Fruit fly (Drosophila melanogaster) whole organism, wandering third instar larva: Measurements from ENCODE around the gene CG32537.

ENCODE experiments used
- Abd-B ChIP-seq: fragments of >200 bp; optimal IDR thresholded peaks from 2 replicates; lab custom pipeline; 2017; ENCODE audit warnings: missing biosample characterization, missing genetic modification characterization
- CG32264 ChIP-seq: fragments of 200-800 bp; sonication (Bioruptor generic); optimal IDR thresholded peaks from 2 replicates; lab custom pipeline; 2016; ENCODE audit warnings: missing biosample characterization, missing genetic modification characterization
- CG9705 ChIP-seq: fragments of 200-800 bp; sonication (Bioruptor generic); optimal IDR thresholded peaks from 2 replicates; lab custom pipeline; 2018; ENCODE audit warnings: missing biosample characterization, mild to moderate bottlenecking, missing genetic modification characterization
- CrebA ChIP-seq: fragments of 200-800 bp; sonication (Bioruptor generic); optimal IDR thresholded peaks from 2 replicates; lab custom pipeline; 2016; ENCODE audit warnings: missing biosample characterization, mild to moderate bottlenecking, missing genetic modification characterization, borderline replicate concordance
- Dfd ChIP-seq: fragments of >200 bp; optimal IDR thresholded peaks from 2 replicates; lab custom pipeline; 2017; ENCODE audit warnings: missing biosample characterization, missing genetic modification characterization
- Dif ChIP-seq: fragments of 200-275, 200-300 bp; sonication (Bioruptor generic); optimal IDR thresholded peaks from 2 replicates; lab custom pipeline; 2018; ENCODE audit warnings: missing biosample characterization, missing genetic modification characterization; ENCODE audit not compliant: partially characterized antibody
- GATAd ChIP-seq: sonication (Bioruptor generic); optimal IDR thresholded peaks from 2 replicates; lab custom pipeline; 2016; ENCODE audit warnings: missing biosample characterization, missing genetic modification characterization
- HLH106 ChIP-seq: fragments of 200-800 bp; optimal IDR thresholded peaks from 3 replicates; lab custom pipeline; 2019; ENCODE audit warnings: missing biosample characterization, mild to moderate bottlenecking, missing genetic modification characterization, moderate library complexity
- Hnf4 ChIP-seq: fragments of 200-800 bp; sonication (Bioruptor generic); optimal IDR thresholded peaks from 2 replicates; lab custom pipeline; 2016; ENCODE audit warnings: missing biosample characterization, mild to moderate bottlenecking, missing genetic modification characterization
- Hr78 ChIP-seq: fragments of >200 bp; optimal IDR thresholded peaks from 2 replicates; lab custom pipeline; 2017; ENCODE audit warnings: missing biosample characterization, missing genetic modification characterization
- Hr83 ChIP-seq: fragments of 200-300 bp; sonication (Bioruptor generic); optimal IDR thresholded peaks from 2 replicates; lab custom pipeline; 2016; ENCODE audit warnings: missing biosample characterization, mild to moderate bottlenecking, missing genetic modification characterization, moderate library complexity; ENCODE audit not compliant: poor library complexity, severe bottlenecking
- Jra ChIP-seq: sonication (Bioruptor generic); optimal IDR thresholded peaks from 2 replicates; lab custom pipeline; 2016; ENCODE audit warnings: missing biosample characterization, missing genetic modification characterization
- Mio ChIP-seq: sonication (Bioruptor generic); optimal IDR thresholded peaks from 2 replicates; lab custom pipeline; 2016; ENCODE audit warnings: missing biosample characterization, missing genetic modification characterization
- Myc ChIP-seq: fragments of >200 bp; optimal IDR thresholded peaks from 2 replicates; lab custom pipeline; 2017
- N ChIP-seq: fragments of >200 bp; optimal IDR thresholded peaks from 2 replicates; lab custom pipeline; 2018; ENCODE audit warnings: missing biosample characterization, missing external identifiers, missing genetic modification characterization
- OdsH ChIP-seq: fragments of 200-800 bp; sonication (Bioruptor generic); optimal IDR thresholded peaks from 2 replicates; lab custom pipeline; 2016; ENCODE audit warnings: missing biosample characterization, mild to moderate bottlenecking, missing genetic modification characterization
- Rel ChIP-seq, 2 experiments: fragments of 200-800 bp; sonication (Bioruptor generic) in 1 of 2; optimal IDR thresholded peaks; 2 replicates in 1 of 2; 3 replicates in 1 of 2; lab custom pipeline; 2016 to 2019; ENCODE audit warnings: mild to moderate bottlenecking in 2 of 2, missing biosample characterization in 2 of 2, missing genetic modification characterization in 2 of 2, moderate library complexity in 1 of 2
- Sp1 ChIP-seq: fragments of 200-800 bp; sonication (Bioruptor generic); optimal IDR thresholded peaks from 3 replicates; lab custom pipeline; 2019; ENCODE audit warnings: missing biosample characterization, mild to moderate bottlenecking, missing genetic modification characterization, moderate library complexity
- br ChIP-seq: fragments of 200-800 bp; sonication (Bioruptor generic); optimal IDR thresholded peaks from 2 replicates; lab custom pipeline; 2016; ENCODE audit warnings: missing biosample characterization, missing genetic modification characterization
- brk ChIP-seq: fragments of 200-800 bp; sonication (Bioruptor generic); optimal IDR thresholded peaks from 2 replicates; lab custom pipeline; 2016; ENCODE audit warnings: missing biosample characterization, mild to moderate bottlenecking, missing genetic modification characterization
- dmrt93B ChIP-seq: fragments of 200-800 bp; sonication (Bioruptor generic); optimal IDR thresholded peaks from 2 replicates; lab custom pipeline; 2018; ENCODE audit warnings: missing biosample characterization, mild to moderate bottlenecking, missing genetic modification characterization
- dsf ChIP-seq: sonication (Bioruptor generic); optimal IDR thresholded peaks from 2 replicates; lab custom pipeline; 2016; ENCODE audit warnings: missing biosample characterization, missing genetic modification characterization, borderline replicate concordance
- ey ChIP-seq: fragments of 200-800 bp; sonication (Bioruptor generic); optimal IDR thresholded peaks from 2 replicates; lab custom pipeline; 2016; ENCODE audit warnings: missing biosample characterization, missing genetic modification characterization
- foxo ChIP-seq, 2 experiments: fragments of 200-800 bp; sonication (Bioruptor generic); optimal IDR thresholded peaks; 2 replicates in 1 of 2; 3 replicates in 1 of 2; lab custom pipeline; 2016 to 2017; ENCODE audit warnings: missing biosample characterization in 2 of 2, missing genetic modification characterization in 2 of 2
- fru ChIP-seq: fragments of 200-800 bp; sonication (Bioruptor generic); optimal IDR thresholded peaks from 3 replicates; lab custom pipeline; 2016; ENCODE audit warnings: missing biosample characterization, mild to moderate bottlenecking, missing genetic modification characterization
- h ChIP-seq: fragments of 200-800 bp; sonication (Bioruptor generic); optimal IDR thresholded peaks from 3 replicates; lab custom pipeline; 2016; ENCODE audit warnings: missing biosample characterization, mild to moderate bottlenecking, missing genetic modification characterization
- jim ChIP-seq: fragments of 175-275, 200-325 bp; sonication (Bioruptor generic); optimal IDR thresholded peaks from 2 replicates; lab custom pipeline; 2016; ENCODE audit warnings: missing biosample characterization, mild to moderate bottlenecking, missing genetic modification characterization
- lola ChIP-seq: fragments of >200 bp; optimal IDR thresholded peaks from 2 replicates; lab custom pipeline; 2017; ENCODE audit warnings: missing biosample characterization, missing genetic modification characterization
- pan ChIP-seq: fragments of >200 bp; optimal IDR thresholded peaks from 2 replicates; lab custom pipeline; 2017
- psq ChIP-seq: fragments of 200-800 bp; sonication (Bioruptor generic); optimal IDR thresholded peaks from 3 replicates; lab custom pipeline; 2017; ENCODE audit warnings: missing biosample characterization, mild to moderate bottlenecking, missing genetic modification characterization, moderate library complexity
- rgr ChIP-seq: fragments of 200-800 bp; sonication (Bioruptor generic); optimal IDR thresholded peaks from 3 replicates; lab custom pipeline; 2016; ENCODE audit warnings: missing biosample characterization, mild to moderate bottlenecking, missing genetic modification characterization
- sage ChIP-seq: fragments of 200-800 bp; sonication (Bioruptor generic); optimal IDR thresholded peaks from 2 replicates; lab custom pipeline; 2016; ENCODE audit warnings: missing biosample characterization, mild to moderate bottlenecking, missing genetic modification characterization
- sv ChIP-seq: fragments of 200-800 bp; sonication (Bioruptor generic); optimal IDR thresholded peaks from 3 replicates; lab custom pipeline; 2016; ENCODE audit warnings: missing biosample characterization, missing genetic modification characterization
- tai ChIP-seq: sonication (Bioruptor generic); optimal IDR thresholded peaks from 2 replicates; lab custom pipeline; 2016; ENCODE audit warnings: missing biosample characterization, missing genetic modification characterization
- usp ChIP-seq: fragments of >200 bp; optimal IDR thresholded peaks from 2 replicates; lab custom pipeline; 2017; ENCODE audit warnings: missing biosample characterization, missing genetic modification characterization
- woc ChIP-seq: sonication (Bioruptor generic); optimal IDR thresholded peaks from 2 replicates; lab custom pipeline; 2016; ENCODE audit warnings: missing biosample characterization, mild to moderate bottlenecking, missing genetic modification characterization

CG32537 gene

DNA sequence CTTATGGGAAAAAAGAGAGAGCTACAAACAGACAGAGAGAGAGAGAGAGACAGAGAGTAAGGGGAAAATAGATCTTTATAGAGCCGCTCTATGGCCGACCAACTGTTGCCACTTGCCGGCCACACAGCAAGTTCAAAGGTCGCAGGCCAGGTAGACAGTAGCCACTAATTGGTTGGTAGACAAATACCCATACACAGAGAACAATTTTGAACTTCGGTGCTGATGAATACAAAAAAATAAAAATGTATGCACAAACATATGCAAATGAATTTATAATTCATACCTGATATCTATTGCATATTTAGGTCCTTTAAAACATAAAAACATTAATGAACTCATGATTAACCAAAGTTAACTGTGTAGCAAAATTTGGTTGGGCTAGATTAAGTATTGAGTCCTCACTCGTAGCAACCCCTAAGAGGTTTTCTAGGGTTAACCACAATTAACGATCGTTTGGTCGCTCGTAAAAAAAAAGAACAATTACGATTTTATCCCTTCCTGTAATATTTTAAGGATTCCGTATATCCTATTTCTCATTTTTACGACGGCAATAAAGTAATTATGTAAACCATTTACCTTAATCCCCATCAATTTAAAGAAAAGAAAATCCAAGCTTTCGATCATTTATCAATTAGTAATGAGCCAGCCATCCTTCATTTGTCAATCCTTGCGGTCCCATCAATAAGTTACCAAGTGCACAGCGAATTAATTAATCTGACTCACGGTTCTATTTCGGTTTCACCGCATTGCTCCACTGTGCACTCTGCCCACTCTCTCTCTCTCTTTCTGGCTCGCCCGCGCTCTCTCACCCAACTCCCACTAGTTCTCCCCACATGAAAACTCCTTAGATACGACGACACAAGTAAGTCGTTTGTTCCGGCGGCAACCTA, 46.9 kb upstream of the CG32537 start:
- TF ChIP-seq Hnf4 (no peak), Dif (GFP tag; lab: Kevin White, UChicago) (peak; percentile 5)
- TF ChIP-seq, all 38 proteins: peak for 1

DNA sequence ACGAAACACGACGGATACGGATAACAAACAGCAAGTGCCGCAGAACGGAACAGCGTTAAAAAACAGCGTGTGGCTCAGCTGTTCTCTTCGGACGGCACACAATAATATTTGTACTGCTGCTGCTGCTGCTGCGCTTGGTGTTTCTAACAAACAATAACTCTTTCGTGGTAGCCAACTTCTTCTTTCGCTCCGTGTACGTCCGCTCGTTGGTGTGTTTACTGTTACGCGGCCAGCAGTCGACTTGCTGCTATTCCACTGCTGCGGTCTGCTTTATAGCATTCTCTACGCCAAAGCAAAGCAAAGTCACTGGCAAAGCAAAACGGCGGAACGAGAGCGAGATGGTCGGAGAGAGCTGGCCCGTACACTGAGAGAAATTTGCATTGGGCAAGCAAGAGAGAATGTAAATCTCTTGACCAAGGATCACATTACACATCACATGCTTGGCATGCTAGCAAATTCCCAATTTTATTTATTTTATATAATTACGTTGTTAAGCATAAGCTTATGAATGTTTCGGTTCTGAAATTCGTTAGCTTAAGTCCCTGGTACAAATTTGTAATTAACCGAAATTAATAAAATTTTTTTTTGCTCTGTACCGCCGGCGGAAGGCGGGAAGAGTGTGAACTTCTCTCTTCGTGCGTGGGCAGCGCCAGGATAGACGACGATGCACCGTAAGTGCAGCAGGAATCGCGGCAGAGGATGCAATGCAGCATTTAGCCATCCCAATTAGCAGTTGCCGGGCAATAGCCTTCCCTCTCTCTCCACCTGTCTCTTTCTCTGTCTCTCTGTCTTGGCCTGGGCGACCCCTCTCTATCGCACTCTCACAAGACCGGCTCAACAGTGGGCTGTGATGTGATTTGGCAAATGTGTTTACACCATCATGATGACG, 45.7 kb upstream of the CG32537 start, which contains the start of gene out:
TSS of gene out (minus strand) at position 287 of the 889 bp plus-strand sequence.
- TF ChIP-seq Jra (GFP tag; lab: Kevin White, UChicago) (peak; percentile 69), Hr83 (GFP tag; lab: Kevin White, UChicago) (no peak), sv (GFP tag; lab: Kevin White, UChicago) (peak; percentile 94), CG32264 (GFP tag; lab: Kevin White, UChicago) (peak; percentile 78), Sp1 (peak; percentile 93), Rel (GFP tag; optimal IDR thresholded peaks at IDR 0.05; lab: Kevin White, UChicago) (peak; percentile 67), Rel (tag; optimal IDR thresholded peaks at IDR 0.05; lab: Kevin White, UChicago) (peak; percentile 63), pan (lab: Kevin White, UChicago) (no peak), fru (GFP tag; lab: Kevin White, UChicago) (peak; percentile 93), Hnf4 (peak; percentile 81), CrebA (GFP tag; lab: Kevin White, UChicago) (peak; percentile 61), dsf (GFP tag; lab: Kevin White, UChicago) (no peak), foxo (GFP tag; optimal IDR thresholded peaks at IDR 0.05; lab: Kevin White, UChicago) (peak; percentile 67 to 94), usp (GFP tag; lab: Kevin White, UChicago) (no peak), tai (GFP tag; lab: Kevin White, UChicago) (peak; percentile 51), rgr (GFP tag; lab: Kevin White, UChicago) (peak; percentile 94), Mio (GFP tag; lab: Kevin White, UChicago) (peak; percentile 28), CG9705 (GFP tag; lab: Kevin White, UChicago) (peak; percentile 84), brk (GFP tag; lab: Kevin White, UChicago) (peak; percentile 72), N (GFP tag; lab: Kevin White, UChicago) (no peak), lola (GFP tag; lab: Kevin White, UChicago) (no peak), HLH106 (peak; percentile 92), Myc (lab: Kevin White, UChicago) (no peak), Hr78 (GFP tag; lab: Kevin White, UChicago) (no peak), br (GFP tag; lab: Kevin White, UChicago) (peak; percentile 89), h (GFP tag; lab: Kevin White, UChicago) (peak; percentile 94), woc (GFP tag; lab: Kevin White, UChicago) (peak; percentile 84), sage (GFP tag; lab: Kevin White, UChicago) (peak; percentile 88), Abd-B (GFP tag; lab: Kevin White, UChicago) (no peak), Dif (GFP tag; lab: Kevin White, UChicago) (peak; percentile 38), GATAd (peak; percentile 27), jim (no peak), dmrt93B (peak; percentile 85), OdsH (peak; percentile 94), psq (GFP tag; lab: Kevin White, UChicago) (peak; percentile 88), ey (peak; percentile 92), Dfd (GFP tag; lab: Kevin White, UChicago) (peak; percentile 72)
